Fruit fly (Drosophila melanogaster) whole organism, embryonic: Measurements from ENCODE around the gene CG31388.

ENCODE experiments used
- Atf3 ChIP-seq: fragments of 200-800 bp; sonication (Bioruptor generic); optimal IDR thresholded peaks from 3 replicates; lab custom pipeline; 2016; ENCODE audit warnings: missing biosample characterization, missing genetic modification characterization
- BEAF-32 ChIP-seq: fragments of 200-800 bp; sonication (Bioruptor generic); optimal IDR thresholded peaks from 3 replicates; lab custom pipeline; 2017; ENCODE audit warnings: missing biosample characterization, missing genetic modification characterization, mild to moderate bottlenecking, moderate library complexity, missing genetic modification reagents
- CG10366 ChIP-seq: fragments of 200-800 bp; sonication (Bioruptor generic); IDR thresholded peaks from 2 replicates; pipeline ENCODE4 v1.3.6; 2022; ENCODE audit warnings: missing biosample characterization, missing genetic modification characterization
- CG10959 ChIP-seq: fragments of 200-800 bp; sonication (Bioruptor generic); IDR thresholded peaks from 2 replicates; pipeline ENCODE4 v1.3.6; 2022; ENCODE audit warnings: missing biosample characterization, missing genetic modification characterization
- CG11093 ChIP-seq: fragments of 200-800 bp; sonication (Bioruptor generic); IDR thresholded peaks from 3 replicates; pipeline ENCODE4 v1.3.6; 2022; ENCODE audit warnings: missing biosample characterization, missing genetic modification characterization
- CG11560 ChIP-seq: fragments of 200-800 bp; sonication (Bioruptor generic); IDR thresholded peaks from 3 replicates; pipeline ENCODE4 v1.3.6; 2022; ENCODE audit warnings: missing biosample characterization, missing genetic modification characterization
- CG31224 ChIP-seq: fragments of 200-800 bp; sonication (Bioruptor generic); IDR thresholded peaks from 2 replicates; pipeline ENCODE4 v1.3.6; 2022; ENCODE audit warnings: missing biosample characterization, missing genetic modification characterization
- CG32532 ChIP-seq: fragments of 200-800 bp; sonication (Bioruptor generic); IDR thresholded peaks from 2 replicates; pipeline ENCODE4 v1.3.6; 2022; ENCODE audit warnings: missing biosample characterization, missing genetic modification characterization
- CG3726 ChIP-seq: fragments of 200-800 bp; sonication (Bioruptor generic); IDR thresholded peaks from 3 replicates; pipeline ENCODE4, ENCODE4 v1.3.6; 2022; ENCODE audit warnings: missing biosample characterization, missing genetic modification characterization
- CG42726 ChIP-seq: fragments of 200-800 bp; sonication (Bioruptor generic); IDR thresholded peaks from 2 replicates; pipeline ENCODE4 v1.3.6; 2022; ENCODE audit warnings: missing biosample characterization, missing genetic modification characterization; ENCODE audit not compliant: partially characterized antibody
- CG4820 ChIP-seq: fragments of 200-800 bp; sonication (Bioruptor generic); optimal IDR thresholded peaks from 3 replicates; lab custom pipeline; 2016; ENCODE audit warnings: missing biosample characterization, missing genetic modification characterization
- CG7786 ChIP-seq: fragments of 200-800 bp; sonication (Bioruptor generic); optimal IDR thresholded peaks from 2 replicates; lab custom pipeline; 2016; ENCODE audit warnings: missing biosample characterization, missing genetic modification characterization
- CG7839 ChIP-seq: fragments of 200-800 bp; sonication (Bioruptor generic); optimal IDR thresholded peaks from 3 replicates; lab custom pipeline; 2018; ENCODE audit warnings: missing biosample characterization, mild to moderate bottlenecking, missing genetic modification characterization, moderate library complexity
- CG7928 ChIP-seq: fragments of 200-800 bp; sonication (Bioruptor generic); optimal IDR thresholded peaks from 2 replicates; lab custom pipeline; 2017; ENCODE audit warnings: missing biosample characterization, mild to moderate bottlenecking, missing genetic modification characterization
- CG7987 ChIP-seq: fragments of 200-800 bp; sonication (Bioruptor generic); optimal IDR thresholded peaks from 2 replicates; lab custom pipeline; 2018; ENCODE audit warnings: missing biosample characterization, mild to moderate bottlenecking, missing genetic modification characterization, moderate library complexity
- CG8388 ChIP-seq: fragments of 200-800 bp; sonication (Bioruptor generic); optimal IDR thresholded peaks from 2 replicates; lab custom pipeline; 2019; ENCODE audit warnings: missing biosample characterization, mild to moderate bottlenecking, missing genetic modification characterization, moderate library complexity
- CG8924 ChIP-seq: fragments of 200-800 bp; optimal IDR thresholded peaks from 3 replicates; lab custom pipeline; 2019; ENCODE audit warnings: missing biosample characterization, mild to moderate bottlenecking, missing genetic modification characterization, moderate library complexity
- CG9215 ChIP-seq: fragments of 200-800 bp; sonication (Bioruptor generic); IDR thresholded peaks from 2 replicates; pipeline ENCODE4 v1.3.6; 2022; ENCODE audit warnings: missing biosample characterization, missing genetic modification characterization
- Camta ChIP-seq: fragments of 200-800 bp; sonication (Bioruptor generic); optimal IDR thresholded peaks from 2 replicates; lab custom pipeline; 2016; ENCODE audit warnings: missing biosample characterization, missing genetic modification characterization
- Dfd ChIP-seq, 2 experiments: fragments of >200 bp; optimal IDR thresholded peaks; 2 replicates each; lab custom pipeline; 2017; ENCODE audit warnings: missing biosample characterization in 2 of 2, missing genetic modification characterization in 2 of 2
- Dip2 ChIP-seq: fragments of 200-800 bp; sonication (Bioruptor generic); IDR thresholded peaks from 2 replicates; pipeline ENCODE4 v1.3.6; 2022; ENCODE audit warnings: missing biosample characterization, missing genetic modification characterization
- ERR ChIP-seq: fragments of 200-800 bp; sonication (Bioruptor generic); optimal IDR thresholded peaks from 2 replicates; lab custom pipeline; 2016; ENCODE audit warnings: missing biosample characterization, missing genetic modification characterization
- Gug ChIP-seq: fragments of 200-800 bp; sonication (Bioruptor generic); IDR thresholded peaks from 4 replicates; pipeline ENCODE4 v1.3.6; 2022; ENCODE audit warnings: missing biosample characterization, missing genetic modification characterization
- HHEX ChIP-seq: fragments of 200-800 bp; sonication (Bioruptor generic); optimal IDR thresholded peaks from 3 replicates; lab custom pipeline; 2017; ENCODE audit warnings: missing biosample characterization, mild to moderate bottlenecking, missing genetic modification characterization, missing genetic modification reagents
- HLH54F ChIP-seq: fragments of 200-800 bp; sonication (Bioruptor generic); optimal IDR thresholded peaks from 3 replicates; lab custom pipeline; 2016; ENCODE audit warnings: missing biosample characterization, missing genetic modification characterization
- HmgD ChIP-seq: fragments of 200-800 bp; sonication (Bioruptor generic); optimal IDR thresholded peaks from 3 replicates; lab custom pipeline; 2016; ENCODE audit warnings: missing biosample characterization, missing genetic modification characterization
- Hsf ChIP-seq: fragments of 200-800 bp; sonication (Bioruptor generic); optimal IDR thresholded peaks from 3 replicates; lab custom pipeline; 2016; ENCODE audit warnings: missing biosample characterization, missing genetic modification characterization
- Jarid2 ChIP-seq: fragments of 200-800 bp; sonication (Bioruptor generic); optimal IDR thresholded peaks from 3 replicates; lab custom pipeline; 2017; ENCODE audit warnings: mild to moderate bottlenecking, missing biosample characterization, missing genetic modification reagents, missing genetic modification characterization
- Lpt ChIP-seq: fragments of >200 bp; optimal IDR thresholded peaks from 2 replicates; lab custom pipeline; 2018; ENCODE audit warnings: missing biosample characterization, missing genetic modification characterization
- NC2α ChIP-seq: fragments of 200-800 bp; sonication (Bioruptor generic); optimal IDR thresholded peaks from 2 replicates; lab custom pipeline; 2016; ENCODE audit warnings: missing biosample characterization, missing genetic modification characterization
- Neu2 ChIP-seq: fragments of 200-800 bp; sonication (Bioruptor generic); optimal IDR thresholded peaks from 3 replicates; lab custom pipeline; 2016; ENCODE audit warnings: missing biosample characterization, missing genetic modification characterization, borderline replicate concordance
- Scr ChIP-seq: fragments of 200-800 bp; sonication (Bioruptor generic); IDR thresholded peaks from 2 replicates; pipeline ENCODE4 v1.3.6; 2022; ENCODE audit warnings: missing biosample characterization, missing genetic modification characterization; ENCODE audit not compliant: partially characterized antibody
- Xrp1 ChIP-seq: fragments of 200-800 bp; sonication (Bioruptor generic); IDR thresholded peaks from 2 replicates; pipeline ENCODE4 v1.3.6; 2022; ENCODE audit warnings: missing biosample characterization, missing genetic modification characterization
- caup ChIP-seq: fragments of 200-800 bp; sonication (Bioruptor generic); optimal IDR thresholded peaks from 3 replicates; lab custom pipeline; 2017; ENCODE audit warnings: missing biosample characterization, mild to moderate bottlenecking, missing genetic modification characterization, moderate library complexity; ENCODE audit not compliant: severe bottlenecking
- crol ChIP-seq: fragments of 200-800 bp; sonication (Bioruptor generic); IDR thresholded peaks from 2 replicates; pipeline ENCODE4 v1.3.6; 2022; ENCODE audit warnings: missing biosample characterization, missing genetic modification characterization
- ems ChIP-seq: fragments of 200-800 bp; sonication (Bioruptor generic); optimal IDR thresholded peaks from 3 replicates; lab custom pipeline; 2016; ENCODE audit warnings: missing biosample characterization, missing genetic modification characterization
- h ChIP-seq: fragments of >200 bp; optimal IDR thresholded peaks from 2 replicates; lab custom pipeline; 2017
- klu ChIP-seq: fragments of 200-800 bp; sonication (Bioruptor generic); IDR thresholded peaks from 2 replicates; pipeline ENCODE4 v1.3.6; 2022; ENCODE audit warnings: missing biosample characterization, missing genetic modification characterization
- lola ChIP-seq, 3 experiments: fragments of >200 bp in 2 of 3; fragments of 200-800 bp in 1 of 3; sonication (Bioruptor generic) in 1 of 3; optimal IDR thresholded peaks; 2 replicates each; lab custom pipeline; 2017 to 2019; ENCODE audit warnings: missing biosample characterization in 3 of 3, missing genetic modification characterization in 3 of 3, mild to moderate bottlenecking in 1 of 3, moderate library complexity in 1 of 3
- maf-S ChIP-seq: fragments of 200-800 bp; sonication (Bioruptor generic); optimal IDR thresholded peaks from 2 replicates; lab custom pipeline; 2016; ENCODE audit warnings: missing biosample characterization, missing genetic modification characterization
- phol ChIP-seq: fragments of 200-800 bp; sonication (Bioruptor generic); optimal IDR thresholded peaks from 3 replicates; lab custom pipeline; 2018; ENCODE audit warnings: missing biosample characterization, mild to moderate bottlenecking, missing genetic modification characterization, moderate library complexity
- repo ChIP-seq: fragments of 200-800 bp; sonication (Bioruptor generic); optimal IDR thresholded peaks from 2 replicates; lab custom pipeline; 2016; ENCODE audit warnings: missing biosample characterization, missing genetic modification characterization
- slp2 ChIP-seq: fragments of 200-800 bp; sonication (Bioruptor generic); optimal IDR thresholded peaks from 2 replicates; lab custom pipeline; 2016; ENCODE audit warnings: missing biosample characterization, missing genetic modification characterization
- sna ChIP-seq: fragments of 200-800 bp; sonication (Bioruptor generic); IDR thresholded peaks from 2 replicates; pipeline ENCODE4 v1.3.6; 2022; ENCODE audit warnings: missing biosample characterization, missing genetic modification characterization; ENCODE audit not compliant: partially characterized antibody
- ssp ChIP-seq: fragments of 200-800 bp; sonication (Bioruptor generic); IDR thresholded peaks from 2 replicates; pipeline ENCODE4 v1.3.6; 2022; ENCODE audit warnings: missing biosample characterization, missing genetic modification characterization
- tll ChIP-seq, 2 experiments: fragments of 200-800 bp in 1 of 2; fragments of >200 bp in 1 of 2; sonication (Bioruptor generic) in 1 of 2; optimal IDR thresholded peaks; 2 replicates each; lab custom pipeline; 2017 to 2019; ENCODE audit warnings: missing biosample characterization in 2 of 2, missing genetic modification characterization in 2 of 2, mild to moderate bottlenecking in 1 of 2, moderate library complexity in 1 of 2
- toy ChIP-seq: fragments of 200-800 bp; sonication (Bioruptor generic); IDR thresholded peaks from 2 replicates; pipeline ENCODE4 v1.3.6; 2022; ENCODE audit warnings: missing biosample characterization, missing genetic modification characterization
- ttk ChIP-seq: fragments of 200-800 bp; sonication (Bioruptor generic); IDR thresholded peaks from 2 replicates; pipeline ENCODE4 v2.1.2; 2022; ENCODE audit warnings: missing biosample characterization, missing genetic modification characterization
- vfl ChIP-seq: fragments of 200-800 bp; sonication (Bioruptor generic); optimal IDR thresholded peaks from 2 replicates; lab custom pipeline; 2016; ENCODE audit warnings: missing biosample characterization, missing genetic modification characterization
- wor ChIP-seq: fragments of 200-800 bp; sonication (Bioruptor generic); IDR thresholded peaks from 2 replicates; pipeline ENCODE4 v1.3.6; 2022; ENCODE audit warnings: missing biosample characterization, missing genetic modification characterization

The CG31388 gene

dm6 chr3R:11216156-11216630 lies 21.4 kb upstream of the CG31388 start, which contains the start of the genes RpS25 and CG4820 (continued):
- peak; percentile 92 for TF ChIP-seq Scr
- TF ChIP-seq ssp (GFP tag; lab: Robert Waterston, UW), result peak; percentile 72
- TF ChIP-seq ERR, result peak; percentile 77
- peak; percentile 80 for TF ChIP-seq vfl (GFP tag; lab: Kevin White, UChicago)
- peak; percentile 94 for TF ChIP-seq CG4820 (GFP tag; lab: Kevin White, UChicago)
- TF ChIP-seq NC2α, result peak; percentile 84
- peak; percentile 77 for TF ChIP-seq CG31224 (GFP tag; lab: Robert Waterston, UW)
- peak; percentile 97 for TF ChIP-seq caup
- peak; percentile 92 for TF ChIP-seq repo (GFP tag; lab: Kevin White, UChicago)
- TF ChIP-seq Lpt (GFP tag; lab: Kevin White, UChicago), result no peak
- peak; percentile 86 for TF ChIP-seq Atf3 (GFP tag; lab: Kevin White, UChicago)
- peak; percentile 79 for TF ChIP-seq ems (GFP tag; lab: Kevin White, UChicago)
- peak; percentile 69 for TF ChIP-seq CG42726 (GFP tag; lab: Robert Waterston, UW)
- TF ChIP-seq CG3726 (GFP tag; lab: Robert Waterston, UW), result no peak
- peak; percentile 85 for TF ChIP-seq ttk (GFP tag; lab: Robert Waterston, UW)
- TF ChIP-seq CG10959, result peak; percentile 72
- TF ChIP-seq Dfd (GFP tag; optimal IDR thresholded peaks at IDR 0.05; lab: Kevin White, UChicago), result no peak
- TF ChIP-seq Gug, result peak; percentile 38; the same call in 2 of the 4 replicates
- TF ChIP-seq CG8388 (GFP tag; lab: Kevin White, UChicago), result peak; percentile 82
- peak; percentile 78 for TF ChIP-seq CG7928
- TF ChIP-seq Jarid2 (GFP tag; lab: Kevin White, UChicago), result peak; percentile 75
- peak; percentile 89 for TF ChIP-seq sna
- TF ChIP-seq Camta (GFP tag; lab: Kevin White, UChicago), result peak; percentile 94
- peak in 1 of 3 experiments; percentile 76 for TF ChIP-seq lola (GFP tag; optimal IDR thresholded peaks at IDR 0.05; lab: Kevin White, UChicago)
- TF ChIP-seq wor (GFP tag; lab: Robert Waterston, UW), result 0 out of 2 replicates have a peak, but pooled peaks have one; percentile 44
- TF ChIP-seq slp2, result peak; percentile 90
- TF ChIP-seq Hsf (GFP tag; lab: Kevin White, UChicago), result peak; percentile 92
- 0 out of 3 replicates have a peak, but pooled peaks have one; percentile 42 for TF ChIP-seq CG11093 (GFP tag; lab: Robert Waterston, UW)
- peak; percentile 76 for TF ChIP-seq CG10366 (GFP tag; lab: Robert Waterston, UW)
- TF ChIP-seq HHEX, result peak; percentile 95
- TF ChIP-seq Dip2, result no peak
- TF ChIP-seq toy (GFP tag; lab: Robert Waterston, UW), result peak; percentile 36; the same call in 1 of the 2 replicates
- peak; percentile 88 for TF ChIP-seq maf-S (GFP tag; lab: Kevin White, UChicago)
- TF ChIP-seq CG7786, result peak; percentile 81
- TF ChIP-seq tll (GFP tag; optimal IDR thresholded peaks at IDR 0.05; lab: Kevin White, UChicago), result peak; percentile 40 to 90
- peak; percentile 100 for TF ChIP-seq phol (tag; lab: Kevin White, UChicago)
- peak; percentile 85 for TF ChIP-seq Neu2 (GFP tag; lab: Kevin White, UChicago)
- peak; percentile 59 for TF ChIP-seq klu (GFP tag; lab: Robert Waterston, UW)
- TF ChIP-seq HLH54F (GFP tag; lab: Kevin White, UChicago), result peak; percentile 84
- no peak for TF ChIP-seq h (lab: Kevin White, UChicago)
- TF ChIP-seq CG7987 (GFP tag; lab: Kevin White, UChicago), result peak; percentile 98
- peak; percentile 96 for TF ChIP-seq BEAF-32
- TF ChIP-seq CG7839 (tag; lab: Kevin White, UChicago), result peak; percentile 86
- TF ChIP-seq CG8924, result peak; percentile 87
- peak; percentile 48; the same call in 1 of the 2 replicates for TF ChIP-seq Xrp1 (GFP tag; lab: Robert Waterston, UW)
- TF ChIP-seq HmgD (GFP tag; lab: Kevin White, UChicago), result peak; percentile 90
- TF ChIP-seq CG11560 (tag; lab: Robert Waterston, UW), result peak; percentile 54; the same call in 2 of the 3 replicates
- TF ChIP-seq CG32532, result peak; percentile 89
- peak; percentile 49 for TF ChIP-seq crol (GFP tag; lab: Robert Waterston, UW)
- peak; percentile 65 for TF ChIP-seq CG9215 (GFP tag; lab: Robert Waterston, UW)
